Fruit fly (Drosophila melanogaster): ENCODE data around the gene CG14569.

DNA sequence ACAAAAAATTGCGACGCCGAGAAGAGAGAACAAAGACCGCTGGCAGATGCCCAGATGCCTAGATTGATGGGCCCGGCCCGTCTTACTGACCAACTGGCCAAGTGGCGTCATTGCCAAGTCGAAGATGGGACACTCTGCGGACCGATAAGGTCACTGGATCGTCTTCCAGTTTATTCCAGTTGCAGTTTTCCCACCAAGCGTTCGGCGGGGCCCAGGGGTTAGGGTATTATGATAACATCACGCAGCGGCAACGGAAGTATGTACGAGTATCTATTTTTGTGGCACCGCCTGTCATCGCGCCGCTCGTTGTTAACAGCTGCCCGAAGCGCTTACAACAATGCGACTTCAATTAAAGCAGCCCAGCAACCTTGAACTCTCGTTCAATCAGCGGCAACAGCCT is 31.3 kb downstream of the CG14569 start:
- no peak for TF ChIP-seq Myc (optimal IDR thresholded peaks at IDR 0.05)
- TF ChIP-seq psq (optimal IDR thresholded peaks at IDR 0.05): no peak
- no peak for TF ChIP-seq insv (optimal IDR thresholded peaks at IDR 0.05)
- TF ChIP-seq Sin3A (optimal IDR thresholded peaks at IDR 0.05): no peak
